Worm (Caenorhabditis elegans) whole organism, mixed stage, embryonic: ENCODE data around the gene ooc-3.

Experiments
- blmp-1 ChIP-seq: fragments of 150-350 bp; optimal IDR thresholded peaks from 2 replicates; lab custom pipeline; 2014; ENCODE audit warnings: missing biosample characterization, missing genetic modification characterization
- pha-4 ChIP-seq: fragments of 150-350 bp; optimal IDR thresholded peaks from 2 replicates; lab custom pipeline; 2018; ENCODE audit warnings: missing biosample characterization, missing genetic modification reagents, missing genetic modification characterization
- snpc-4 ChIP-seq: fragments of 150-350 bp; optimal IDR thresholded peaks from 2 replicates; lab custom pipeline; 2014; ENCODE audit warnings: missing biosample characterization, missing genetic modification characterization
- unc-62 ChIP-seq: fragments of 150-350 bp; optimal IDR thresholded peaks from 2 replicates; lab custom pipeline; 2014; ENCODE audit warnings: missing biosample characterization, missing genetic modification reagents, missing genetic modification characterization

DNA sequence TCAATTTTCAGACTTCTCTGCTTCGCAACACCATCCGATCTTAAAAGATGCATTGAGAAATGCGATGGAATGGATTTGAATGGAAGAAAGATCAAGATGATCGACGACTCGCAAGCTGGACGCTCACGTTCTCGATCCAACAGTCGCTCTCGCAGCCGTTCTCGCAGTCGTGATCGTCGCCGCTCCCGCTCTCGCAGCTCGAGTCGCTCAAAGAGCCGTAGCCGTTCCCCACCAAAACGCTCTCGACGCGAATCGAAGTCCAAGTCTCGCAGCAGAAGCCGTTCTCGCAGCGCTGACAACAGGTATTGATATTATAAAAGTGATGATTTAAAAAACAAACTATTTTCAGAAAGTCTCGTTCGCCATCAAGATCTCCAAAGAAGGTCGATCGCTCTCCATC is 40.0 kb downstream of the ooc-3 start:
- no peak for TF ChIP-seq unc-62
- TF ChIP-seq blmp-1 (tag; lab: Kevin White, UChicago): no peak
- TF ChIP-seq snpc-4 (tag; lab: Kevin White, UChicago): no peak
- no peak for TF ChIP-seq pha-4 (tag; lab: Kevin White, UChicago)
